Worm (Caenorhabditis elegans) whole organism, late embryonic: ENCODE results near the gene D2045.9.

Experiments used
- C08G9.2 ChIP-seq: sonication (generic microtip); optimal IDR thresholded peaks from 2 replicates; lab custom pipeline; 2016; ENCODE audit warnings: mild to moderate bottlenecking, missing genetic modification characterization, moderate library complexity, missing compliant biosample characterization
- C38D4.7 ChIP-seq: fragments of 200-800 bp; sonication (Bioruptor generic); optimal IDR thresholded peaks from 2 replicates; lab custom pipeline; 2018; ENCODE audit warnings: mild to moderate bottlenecking, missing genetic modification characterization, moderate library complexity, missing compliant biosample characterization
- F13H6.1 ChIP-seq: sonication (generic microtip); optimal IDR thresholded peaks from 2 replicates; lab custom pipeline; 2016; ENCODE audit warnings: missing genetic modification characterization, missing compliant biosample characterization
- K02D7.2 ChIP-seq: sonication (generic microtip); optimal IDR thresholded peaks from 2 replicates; lab custom pipeline; 2017; ENCODE audit warnings: mild to moderate bottlenecking, missing genetic modification characterization, missing compliant biosample characterization
- T23F11.4 ChIP-seq: fragments of 200-800 bp; sonication (Bioruptor generic); optimal IDR thresholded peaks from 2 replicates; lab custom pipeline; 2018; ENCODE audit warnings: mild to moderate bottlenecking, missing genetic modification characterization, missing compliant biosample characterization
- Y22D7AL.16 ChIP-seq: sonication (generic microtip); optimal IDR thresholded peaks from 2 replicates; lab custom pipeline; 2016; ENCODE audit warnings: missing genetic modification characterization, missing compliant biosample characterization
- ceh-18 ChIP-seq: sonication (generic microtip); optimal IDR thresholded peaks from 2 replicates; lab custom pipeline; 2016; ENCODE audit warnings: missing genetic modification characterization, missing compliant biosample characterization
- ceh-19 ChIP-seq: fragments of 200-800 bp; sonication (Bioruptor generic); optimal IDR thresholded peaks from 2 replicates; lab custom pipeline; 2018; ENCODE audit warnings: mild to moderate bottlenecking, missing genetic modification characterization, missing compliant biosample characterization
- ceh-2 ChIP-seq: sonication (generic microtip); optimal IDR thresholded peaks from 2 replicates; lab custom pipeline; 2016; ENCODE audit warnings: missing genotype, missing genetic modification characterization, missing compliant biosample characterization
- ceh-30 ChIP-seq: fragments of 150-350 bp; optimal IDR thresholded peaks from 2 replicates; lab custom pipeline; 2014; ENCODE audit warnings: missing biosample characterization, missing genetic modification characterization
- ceh-31 ChIP-seq: sonication (generic microtip); optimal IDR thresholded peaks from 2 replicates; lab custom pipeline; 2016; ENCODE audit warnings: missing genetic modification characterization, missing compliant biosample characterization
- ceh-34 ChIP-seq: sonication (generic microtip); optimal IDR thresholded peaks from 2 replicates; lab custom pipeline; 2016; ENCODE audit warnings: mild to moderate bottlenecking, missing genetic modification characterization, missing compliant biosample characterization
- ceh-45 ChIP-seq: fragments of 200-800 bp; sonication (Bioruptor generic); IDR thresholded peaks from 2 replicates; pipeline ENCODE4 v1.3.6; 2022; ENCODE audit warnings: missing genetic modification reagents, missing genetic modification characterization, missing compliant biosample characterization
- ceh-9 ChIP-seq: sonication (generic microtip); optimal IDR thresholded peaks from 2 replicates; lab custom pipeline; 2016; ENCODE audit warnings: mild to moderate bottlenecking, missing genetic modification characterization, inconsistent platforms, missing compliant biosample characterization
- dve-1 ChIP-seq: sonication (generic microtip); optimal IDR thresholded peaks from 2 replicates; lab custom pipeline; 2017; ENCODE audit warnings: antibody characterized with exemption, mild to moderate bottlenecking, missing genetic modification characterization, missing compliant biosample characterization
- ets-4 ChIP-seq: sonication (generic microtip); optimal IDR thresholded peaks from 2 replicates; lab custom pipeline; 2016; ENCODE audit warnings: missing genetic modification characterization, missing compliant biosample characterization
- fax-1 ChIP-seq: sonication (generic microtip); optimal IDR thresholded peaks from 2 replicates; lab custom pipeline; 2016; ENCODE audit warnings: missing genotype, missing genetic modification characterization, missing compliant biosample characterization
- gmeb-2 ChIP-seq: sonication (generic microtip); optimal IDR thresholded peaks from 2 replicates; lab custom pipeline; 2016; ENCODE audit warnings: missing genetic modification characterization, inconsistent platforms, missing compliant biosample characterization
- hlh-30 ChIP-seq: sonication (generic microtip); optimal IDR thresholded peaks from 2 replicates; lab custom pipeline; 2017; ENCODE audit warnings: antibody characterized with exemption, missing genetic modification characterization, missing compliant biosample characterization; ENCODE audit not compliant: insufficient read depth
- hlh-8 ChIP-seq: sonication (generic microtip); optimal IDR thresholded peaks from 2 replicates; lab custom pipeline; 2016; ENCODE audit warnings: missing genotype, missing genetic modification characterization, missing compliant biosample characterization
- lin-11 ChIP-seq: fragments of 200-800 bp; sonication (Bioruptor generic); optimal IDR thresholded peaks from 2 replicates; lab custom pipeline; 2018; ENCODE audit warnings: mild to moderate bottlenecking, missing genetic modification characterization, missing compliant biosample characterization
- nfya-1 ChIP-seq: sonication (generic microtip); optimal IDR thresholded peaks from 2 replicates; lab custom pipeline; 2017; ENCODE audit warnings: missing genetic modification characterization, mild to moderate bottlenecking, missing compliant biosample characterization, antibody characterized with exemption, moderate library complexity
- nhr-11 ChIP-seq: fragments of 150-350 bp; optimal IDR thresholded peaks from 2 replicates; lab custom pipeline; 2014; ENCODE audit warnings: missing biosample characterization, missing genetic modification characterization
- nhr-232 ChIP-seq: sonication (generic microtip); optimal IDR thresholded peaks from 2 replicates; lab custom pipeline; 2016; ENCODE audit warnings: missing genetic modification characterization, missing compliant biosample characterization
- npax-4 ChIP-seq: sonication (generic microtip); optimal IDR thresholded peaks from 2 replicates; lab custom pipeline; 2016; ENCODE audit warnings: missing genetic modification characterization, missing compliant biosample characterization
- pax-1 ChIP-seq: fragments of 150-350 bp; optimal IDR thresholded peaks from 2 replicates; lab custom pipeline; 2014; ENCODE audit warnings: missing biosample characterization, missing genetic modification characterization
- pha-2 ChIP-seq: sonication (generic microtip); optimal IDR thresholded peaks from 2 replicates; lab custom pipeline; 2017; ENCODE audit warnings: mild to moderate bottlenecking, missing genetic modification characterization, missing compliant biosample characterization
- pha-4 ChIP-seq: fragments of 150-350 bp; optimal IDR thresholded peaks from 2 replicates; lab custom pipeline; 2018; ENCODE audit warnings: missing biosample characterization, missing genetic modification reagents, missing genetic modification characterization
- ref-2 ChIP-seq: sonication (generic microtip); optimal IDR thresholded peaks from 2 replicates; lab custom pipeline; 2016; ENCODE audit warnings: missing genetic modification characterization, missing compliant biosample characterization
- sox-2 ChIP-seq: fragments of 200-800 bp; sonication (Bioruptor generic); IDR thresholded peaks from 2 replicates; pipeline ENCODE4 v1.3.6; 2022; ENCODE audit warnings: missing genetic modification reagents, missing genetic modification characterization, missing compliant biosample characterization
- sox-4 ChIP-seq: sonication (generic microtip); optimal IDR thresholded peaks from 2 replicates; lab custom pipeline; 2017; ENCODE audit warnings: mild to moderate bottlenecking, missing genetic modification characterization, inconsistent platforms, missing compliant biosample characterization
- syd-9 ChIP-seq: sonication (generic microtip); optimal IDR thresholded peaks from 2 replicates; lab custom pipeline; 2016; ENCODE audit warnings: mild to moderate bottlenecking, missing genetic modification characterization, moderate library complexity, missing compliant biosample characterization
- tbx-2 ChIP-seq: sonication (generic microtip); optimal IDR thresholded peaks from 2 replicates; lab custom pipeline; 2016; ENCODE audit warnings: missing genetic modification characterization, missing compliant biosample characterization
- ttx-3 ChIP-seq: sonication (generic microtip); optimal IDR thresholded peaks from 2 replicates; lab custom pipeline; 2016; ENCODE audit warnings: missing genetic modification reagents, missing genetic modification characterization, missing compliant biosample characterization
- unc-42 ChIP-seq: sonication (generic microtip); optimal IDR thresholded peaks from 2 replicates; lab custom pipeline; 2016; ENCODE audit warnings: missing genotype, missing genetic modification characterization, missing compliant biosample characterization
- unc-55 ChIP-seq: sonication (generic microtip); optimal IDR thresholded peaks from 2 replicates; lab custom pipeline; 2017; ENCODE audit warnings: missing biosample characterization, missing genetic modification reagents, missing genetic modification characterization
- unc-86 ChIP-seq: sonication (generic microtip); optimal IDR thresholded peaks from 2 replicates; lab custom pipeline; 2016; ENCODE audit warnings: missing genetic modification characterization, missing compliant biosample characterization

Gene D2045.9

ce11 chrIII:10519615-10520014 lies 44.6 kb downstream of the D2045.9 start:
- TF ChIP-seq ceh-34 (tag; lab: Kevin White, UChicago) (peak; percentile 43), ceh-9 (no peak)

- no peak for TF ChIP-seq ceh-45
- TF ChIP-seq unc-42 (tag; lab: Kevin White, UChicago) = no peak
- no peak for TF ChIP-seq pha-4
- TF ChIP-seq ceh-18 = peak; percentile 26
- TF ChIP-seq ceh-31 (tag; lab: Kevin White, UChicago) = no peak
- TF ChIP-seq nhr-232 (tag; lab: Kevin White, UChicago) = no peak
- peak; percentile 41 for TF ChIP-seq syd-9
- TF ChIP-seq unc-86 (tag; lab: Kevin White, UChicago) = no peak
- peak; percentile 12 for TF ChIP-seq C08G9.2 (tag; lab: Kevin White, UChicago)
- no peak for TF ChIP-seq sox-4 (tag; lab: Kevin White, UChicago)
- no peak for TF ChIP-seq npax-4 (tag; lab: Kevin White, UChicago)
These were observed 45.5 kb downstream of the D2045.9 start, which contains the start of gene unc-49 for ce11 chrIII:10520523-10520922. Gene unc-49, plus strand, starts transcription at chrIII:10520762.

ce11 chrIII:10521219-10521618 lies 46.2 kb downstream of the D2045.9 start:
- TF ChIP-seq dve-1 (tag; lab: Kevin White, UChicago) (peak; percentile 53), ceh-2 (no peak)

- TF ChIP-seq T23F11.4 (no peak), ceh-19 (no peak), pha-2 (tag; lab: Kevin White, UChicago) (no peak), sox-4 (tag; lab: Kevin White, UChicago) (no peak), sox-2 (GFP tag; lab: Robert Waterston, UW) (no peak), nhr-232 (tag; lab: Kevin White, UChicago) (no peak), F13H6.1 (no peak)
These were observed 48.0 kb downstream of the D2045.9 start for ce11 chrIII:10523025-10523424.

ce11 chrIII:10524823-10525222 lies 49.8 kb downstream of the D2045.9 start:
- TF ChIP-seq tbx-2 (tag; lab: Kevin White, UChicago) = no peak
- no peak for TF ChIP-seq syd-9
- TF ChIP-seq lin-11 (tag; lab: Kevin White, UChicago) = no peak
- TF ChIP-seq Y22D7AL.16 (tag; lab: Kevin White, UChicago) = no peak
- no peak for TF ChIP-seq gmeb-2 (tag; lab: Kevin White, UChicago)
- no peak for TF ChIP-seq pax-1
- TF ChIP-seq ceh-30 = no peak
- no peak for TF ChIP-seq hlh-30
- TF ChIP-seq unc-55 (GFP tag; lab: Kevin White, UChicago) = no peak
- no peak for TF ChIP-seq nfya-1
- TF ChIP-seq hlh-8 = no peak
- no peak for TF ChIP-seq K02D7.2 (tag; lab: Kevin White, UChicago)
- TF ChIP-seq fax-1 (tag; lab: Kevin White, UChicago) = no peak
- TF ChIP-seq ref-2 (tag; lab: Kevin White, UChicago) = no peak
- no peak for TF ChIP-seq nhr-11 (tag; lab: Kevin White, UChicago)
- no peak for TF ChIP-seq ets-4
- no peak for TF ChIP-seq ttx-3 (tag; lab: Kevin White, UChicago)
- TF ChIP-seq C38D4.7 (GFP tag; lab: Kevin White, UChicago) = no peak
- TF ChIP-seq sox-2 (GFP tag; lab: Robert Waterston, UW) = no peak
- no peak for TF ChIP-seq C08G9.2 (tag; lab: Kevin White, UChicago)
